Fruit fly (Drosophila melanogaster): ENCODE measurements around the gene gny.

The gny gene

dm6 chr2L:10408122-10408576 lies 28.2 kb downstream of the gny start, which contains the start of the genes Ip259 and RpS27A (continued):
- TF ChIP-seq croc (GFP tag; conservative IDR thresholded peaks at IDR 0.05) = peak; percentile 61
- TF ChIP-seq Atf6 (GFP tag; IDR thresholded peaks at IDR 0.05) = peak; percentile 66
- TF ChIP-seq CG30403 (GFP tag; optimal IDR thresholded peaks at IDR 0.05) = peak; percentile 56
- peak; percentile 40 for TF ChIP-seq BEAF-32 (GFP tag; optimal IDR thresholded peaks at IDR 0.05)
- TF ChIP-seq slp2 (GFP tag; optimal IDR thresholded peaks at IDR 0.05) = peak; percentile 83
- TF ChIP-seq tna (GFP tag; IDR thresholded peaks at IDR 0.05; ENCODE audit: partially characterized antibody) = no peak; the same call in 1 of the 2 replicates
- TF ChIP-seq sug (tag; optimal IDR thresholded peaks at IDR 0.05) = peak; percentile 75
- TF ChIP-seq CG6175 (GFP tag; IDR thresholded peaks at IDR 0.05) = no peak
- TF ChIP-seq CG4424 (GFP tag; optimal IDR thresholded peaks at IDR 0.05) = peak; percentile 70
- peak; percentile 63 for TF ChIP-seq tin (GFP tag; optimal IDR thresholded peaks at IDR 0.05)
- TF ChIP-seq CG11093 (GFP tag; IDR thresholded peaks at IDR 0.05) = no peak
- TF ChIP-seq slou (GFP tag; optimal IDR thresholded peaks at IDR 0.05) = peak; percentile 77
- TF ChIP-seq Jarid2 (GFP tag; optimal IDR thresholded peaks at IDR 0.05) = no peak
- TF ChIP-seq HLH4C (GFP tag; IDR thresholded peaks at IDR 0.05; ENCODE audit: partially characterized antibody) = no peak
- TF ChIP-seq en (GFP tag; optimal IDR thresholded peaks at IDR 0.05) = peak; percentile 63
- TF ChIP-seq Dek (tag; optimal IDR thresholded peaks at IDR 0.05) = no peak
- TF ChIP-seq Optix (GFP tag; IDR thresholded peaks at IDR 0.05) = peak; percentile 77; the same call in 2 of the 3 replicates
- TF ChIP-seq CG14860 (GFP tag; IDR thresholded peaks at IDR 0.05; ENCODE audit: partially characterized antibody) = no peak
- TF ChIP-seq Mrtf (GFP tag; IDR thresholded peaks at IDR 0.05) = no peak; the same call in 1 of the 3 replicates
- TF ChIP-seq Deaf1 (tag; optimal IDR thresholded peaks at IDR 0.05) = no peak
- peak; percentile 64 for TF ChIP-seq CG1647 (GFP tag; optimal IDR thresholded peaks at IDR 0.05)
- no peak for TF ChIP-seq ind (GFP tag; optimal IDR thresholded peaks at IDR 0.05)
- TF ChIP-seq Dref (GFP tag; IDR thresholded peaks at IDR 0.05) = peak; percentile 57
- TF ChIP-seq Drgx (GFP tag; IDR thresholded peaks at IDR 0.05) = 0 out of 2 replicates have a peak, but pooled peaks have one; percentile 5
- peak; percentile 67 for TF ChIP-seq CG11398 (GFP tag; optimal IDR thresholded peaks at IDR 0.05)
- peak; percentile 87 for TF ChIP-seq CG13775 (GFP tag; optimal IDR thresholded peaks at IDR 0.05)
- TF ChIP-seq ems (GFP tag; optimal IDR thresholded peaks at IDR 0.05) = peak; percentile 21
- peak; percentile 67 for TF ChIP-seq Nf-YA (GFP tag; IDR thresholded peaks at IDR 0.05)
- TF ChIP-seq Bgb (GFP tag; IDR thresholded peaks at IDR 0.05; ENCODE audit: partially characterized antibody) = peak; percentile 16; the same call in 1 of the 2 replicates
- peak; percentile 95 for TF ChIP-seq da (GFP tag; optimal IDR thresholded peaks at IDR 0.05)
- TF ChIP-seq Ets97D (GFP tag; optimal IDR thresholded peaks at IDR 0.05) = peak; percentile 99
- TF ChIP-seq pita (GFP tag; optimal IDR thresholded peaks at IDR 0.05) = no peak
- peak; percentile 65 for TF ChIP-seq her (GFP tag; optimal IDR thresholded peaks at IDR 0.05)
- TF ChIP-seq ci (GFP tag; IDR thresholded peaks at IDR 0.05) = peak; percentile 92
- peak; percentile 56 for TF ChIP-seq Nf-YC (tag; optimal IDR thresholded peaks at IDR 0.05)
- TF ChIP-seq TFAM (GFP tag; optimal IDR thresholded peaks at IDR 0.05) = no peak
- TF ChIP-seq Awh (GFP tag; IDR thresholded peaks at IDR 0.05) = peak; percentile 75
- TF ChIP-seq Kr (GFP tag; optimal IDR thresholded peaks at IDR 0.05) = no peak
- TF ChIP-seq CG8388 (GFP tag; optimal IDR thresholded peaks at IDR 0.05) = peak; percentile 53
- TF ChIP-seq MTF-1 (GFP tag; optimal IDR thresholded peaks at IDR 0.05; ENCODE audit: borderline replicate concordance) = no peak
- TF ChIP-seq Sry-β (GFP tag; optimal IDR thresholded peaks at IDR 0.05) = peak; percentile 53
- TF ChIP-seq org-1 (GFP tag; optimal IDR thresholded peaks at IDR 0.05) = peak; percentile 40
- TF ChIP-seq cg (GFP tag; optimal IDR thresholded peaks at IDR 0.05) = no peak
- no peak for TF ChIP-seq hkb (optimal IDR thresholded peaks at IDR 0.05)
- TF ChIP-seq hkb (GFP tag; IDR thresholded peaks at IDR 0.05) = peak; percentile 68
- no peak for TF ChIP-seq usp (GFP tag; optimal IDR thresholded peaks at IDR 0.05)
- peak; percentile 71 for TF ChIP-seq dmrt11E (tag; optimal IDR thresholded peaks at IDR 0.05)
- TF ChIP-seq E2f2 (GFP tag; IDR thresholded peaks at IDR 0.05) = peak; percentile 27; the same call in 1 of the 2 replicates
- TF ChIP-seq phol (tag; optimal IDR thresholded peaks at IDR 0.05) = peak; percentile 85
- TF ChIP-seq CG10654 (GFP tag; optimal IDR thresholded peaks at IDR 0.05) = peak; percentile 69
- peak; percentile 25 for TF ChIP-seq Hand (GFP tag; optimal IDR thresholded peaks at IDR 0.05)
